Worm (Caenorhabditis elegans) whole organism, early embryonic: ENCODE results near the gene K09D9.3.

Source experiments
- F13C5.2 ChIP-seq: sonication (generic microtip); optimal IDR thresholded peaks from 2 replicates; lab custom pipeline; 2017; ENCODE audit warnings: mild to moderate bottlenecking, missing genetic modification characterization, inconsistent platforms, missing compliant biosample characterization
- ama-1 ChIP-seq: fragments of 150-350 bp; optimal IDR thresholded peaks from 2 replicates; lab custom pipeline; 2014
- ceh-36 ChIP-seq: sonication (generic microtip); optimal IDR thresholded peaks from 2 replicates; lab custom pipeline; 2016; ENCODE audit warnings: missing genetic modification characterization, inconsistent platforms, missing compliant biosample characterization
- ets-7 ChIP-seq: sonication (generic microtip); optimal IDR thresholded peaks from 2 replicates; lab custom pipeline; 2016; ENCODE audit warnings: missing genotype, missing genetic modification characterization, missing compliant biosample characterization

DNA sequence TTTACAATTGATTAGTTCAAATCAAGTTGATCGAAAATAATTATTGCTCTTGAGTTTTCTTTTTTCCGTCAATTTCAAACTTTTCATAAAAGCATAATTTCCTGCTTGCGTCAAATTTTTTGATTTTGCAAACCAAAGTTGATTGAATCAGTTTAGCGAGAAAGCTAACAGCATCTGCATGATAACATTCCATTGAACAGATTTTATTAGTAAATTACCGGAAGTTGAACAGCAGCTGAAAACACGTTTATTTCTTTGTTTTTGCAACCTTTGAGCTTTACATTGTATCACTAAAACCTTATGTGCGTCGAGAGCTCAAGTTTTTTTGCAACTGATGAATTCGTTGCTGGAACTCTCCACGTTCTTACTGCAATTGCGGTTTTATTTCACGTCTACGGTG lies 28.3 kb downstream of the K09D9.3 start, which contains the start of gene srh-169:
- no peak for TF ChIP-seq ama-1 (lab: Kevin White, UChicago)
- TF ChIP-seq F13C5.2 (tag; lab: Kevin White, UChicago), result no peak
- no peak for TF ChIP-seq ceh-36 (tag; lab: Kevin White, UChicago)
- no peak for TF ChIP-seq ets-7 (tag; lab: Kevin White, UChicago)
